Fruit fly (Drosophila melanogaster) whole organism, prepupa: ENCODE results near the gene ago.

ENCODE experiments used
- Blimp-1 ChIP-seq: fragments of 200-800 bp; sonication (Bioruptor generic); optimal IDR thresholded peaks from 3 replicates; lab custom pipeline; 2017; ENCODE audit warnings: missing biosample characterization, missing genetic modification characterization, mild to moderate bottlenecking, moderate library complexity, missing genetic modification reagents
- CG15336 ChIP-seq: fragments of 200-800 bp; sonication (Bioruptor generic); IDR thresholded peaks from 2 replicates; pipeline ENCODE4 v1.3.6; 2022; ENCODE audit warnings: missing biosample characterization, missing genetic modification characterization
- CG16779 ChIP-seq: fragments of 200-800 bp; sonication (Bioruptor generic); optimal IDR thresholded peaks from 3 replicates; lab custom pipeline; 2017; ENCODE audit warnings: missing biosample characterization, mild to moderate bottlenecking, missing genetic modification characterization
- esn ChIP-seq: fragments of 200-800 bp; sonication (Bioruptor generic); optimal IDR thresholded peaks from 2 replicates; lab custom pipeline; 2016; ENCODE audit warnings: missing biosample characterization, mild to moderate bottlenecking, missing genetic modification characterization, moderate library complexity
- spab ChIP-seq: fragments of 200-800 bp; sonication (Bioruptor generic); optimal IDR thresholded peaks from 2 replicates; lab custom pipeline; 2017; ENCODE audit warnings: missing biosample characterization, mild to moderate bottlenecking, missing genetic modification characterization, missing genetic modification reagents

dm6 chr3L:4293711-4294110 is 39.6 kb upstream of the ago start:
- TF ChIP-seq Blimp-1 (GFP tag; lab: Kevin White, UChicago) (no peak), spab (GFP tag; lab: Kevin White, UChicago) (no peak), CG15336 (no peak), esn (GFP tag; lab: Kevin White, UChicago) (no peak), CG16779 (no peak)
